Worm (Caenorhabditis elegans): ENCODE data around the gene F25E5.16.

Gene F25E5.16

DNA sequence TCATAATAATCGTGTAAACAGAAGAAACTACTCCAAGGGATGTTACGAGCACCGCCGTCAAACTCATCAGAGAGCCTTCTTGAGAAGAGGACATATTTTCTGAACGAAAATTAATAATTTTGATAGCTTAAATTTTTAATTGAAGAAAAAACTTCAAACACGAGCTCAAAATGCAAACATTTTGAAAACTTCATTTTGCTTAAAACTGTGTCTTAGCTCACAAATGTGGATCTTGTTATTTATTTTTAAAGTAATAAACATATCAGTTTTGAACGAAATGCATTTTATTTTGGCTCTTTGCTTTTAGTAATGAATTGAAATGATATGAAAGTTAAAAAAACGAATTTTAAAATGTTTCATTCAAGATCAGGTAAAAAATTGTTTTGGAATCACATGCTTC lies 49.4 kb downstream of the F25E5.16 start, which contains the start of gene srbc-7:
TSS of gene srbc-7 (minus strand) at position 101 of the 400 bp plus-strand sequence.
- no peak for TF ChIP-seq zim-3 (tag; optimal IDR thresholded peaks at IDR 0.05)
